Fruit fly (Drosophila melanogaster): ENCODE measurements around the gene CG13050.

DNA sequence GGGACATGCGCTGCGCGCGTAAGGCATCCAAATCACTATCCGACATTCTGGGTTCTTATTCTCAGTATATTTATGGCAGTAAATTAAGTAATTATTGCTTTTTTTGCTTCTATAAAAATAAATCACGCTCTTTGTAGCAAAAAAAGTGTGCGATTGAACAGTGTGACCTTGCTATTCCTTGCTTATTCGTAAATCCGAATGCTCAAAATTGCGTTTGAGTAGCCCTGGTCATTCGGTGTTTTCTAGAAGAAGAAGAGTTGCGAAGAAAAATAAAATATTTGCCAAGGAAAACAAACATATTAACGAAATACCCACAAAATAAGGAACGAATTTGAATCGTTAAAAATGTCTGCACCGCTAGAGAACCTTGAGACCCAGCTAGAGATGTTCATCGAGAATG lies 47.2 kb downstream of the CG13050 start, which contains the start of the genes PDCD-5 and MED10:
- TF ChIP-seq CG8478 (optimal IDR thresholded peaks at IDR 0.05), result no peak
- TF ChIP-seq CTCF (optimal IDR thresholded peaks at IDR 0.05), result peak in 1 of 2 experiments; percentile 40
